Worm (Caenorhabditis elegans) whole organism, L1 larva: Measurements from ENCODE around the gene T28A11.16.

Experiments used
- ama-1 ChIP-seq: fragments of 150-350 bp; optimal IDR thresholded peaks from 2 replicates; lab custom pipeline; 2014
- lir-3 ChIP-seq: sonication (generic microtip); optimal IDR thresholded peaks from 2 replicates; lab custom pipeline; 2016; ENCODE audit warnings: mild to moderate bottlenecking, missing genetic modification characterization, moderate library complexity, missing compliant biosample characterization; ENCODE audit not compliant: poor library complexity
- nhr-28 ChIP-seq: fragments of 150-350 bp; optimal IDR thresholded peaks from 2 replicates; lab custom pipeline; 2014; ENCODE audit warnings: missing biosample characterization, missing genetic modification characterization
- unc-62 ChIP-seq: fragments of 150-350 bp; optimal IDR thresholded peaks from 2 replicates; lab custom pipeline; 2014; ENCODE audit warnings: missing biosample characterization, missing genetic modification reagents, missing genetic modification characterization
- zag-1 ChIP-seq: fragments of 150-350 bp; optimal IDR thresholded peaks from 2 replicates; lab custom pipeline; 2014; ENCODE audit warnings: missing biosample characterization, missing genetic modification characterization

DNA sequence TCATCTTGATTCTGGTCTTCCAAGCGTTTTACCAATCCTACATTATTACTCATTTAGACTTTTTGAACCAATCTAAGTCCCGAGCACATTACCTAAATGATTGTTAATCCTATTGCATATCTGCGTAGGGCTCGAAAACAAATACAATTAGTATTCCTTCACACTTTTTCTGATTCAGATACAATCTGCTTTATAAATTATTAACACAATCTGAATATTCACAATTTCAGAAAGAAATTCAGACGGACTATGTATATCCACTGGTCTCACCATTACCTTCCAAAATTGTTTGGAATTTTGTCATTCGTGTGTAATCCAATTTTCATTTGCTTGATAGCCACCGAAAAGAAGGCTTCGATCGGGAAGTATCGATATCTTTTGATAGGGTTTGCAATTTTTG, 17.8 kb downstream of the T28A11.16 start, which contains the start of gene srj-11:
- TF ChIP-seq lir-3 (tag; lab: Kevin White, UChicago) (no peak), zag-1 (tag; lab: Kevin White, UChicago) (no peak), nhr-28 (tag; lab: Kevin White, UChicago) (no peak), ama-1 (lab: Kevin White, UChicago) (no peak), unc-62 (GFP tag; lab: Kevin White, UChicago) (no peak)
